Worm (Caenorhabditis elegans) whole organism, midembryonic: ENCODE results near the gene F35D2.6.
A peak's percentile ranks its signal among the peaks of the same experiment; 100 is the strongest.

Source experiments
- T22C8.4 ChIP-seq: fragments of 200-800 bp; sonication (Bioruptor generic); IDR thresholded peaks from 2 replicates; pipeline ENCODE4 v1.3.6; 2022; ENCODE audit warnings: missing genetic modification characterization, missing compliant biosample characterization
- cog-1 ChIP-seq: sonication (generic microtip); optimal IDR thresholded peaks from 2 replicates; lab custom pipeline; 2016; ENCODE audit warnings: missing genetic modification characterization, missing compliant biosample characterization
- flt-1 ChIP-seq: fragments of 200-800 bp; sonication (Bioruptor generic); IDR thresholded peaks from 2 replicates; pipeline ENCODE4 v1.3.6; 2022; ENCODE audit warnings: missing genetic modification characterization, missing compliant biosample characterization
- klf-2 ChIP-seq: fragments of 200-800 bp; sonication (Bioruptor generic); conservative IDR thresholded peaks from 2 replicates; pipeline ENCODE4 v1.3.6; 2022; ENCODE audit warnings: missing genetic modification reagents, missing genetic modification characterization, missing compliant biosample characterization
- med-1 ChIP-seq: sonication (generic microtip); optimal IDR thresholded peaks from 2 replicates; lab custom pipeline; 2017; ENCODE audit warnings: missing genetic modification characterization, mild to moderate bottlenecking, missing compliant biosample characterization, antibody characterized with exemption, missing genetic modification reagents; ENCODE audit not compliant: insufficient read depth
- ref-1 ChIP-seq: fragments of 200-800 bp; sonication (Bioruptor generic); conservative IDR thresholded peaks from 2 replicates; pipeline ENCODE4 v1.3.6; 2022; ENCODE audit warnings: missing genetic modification reagents, missing genetic modification characterization, missing compliant biosample characterization
- tab-1 ChIP-seq: fragments of 200-800 bp; sonication (Bioruptor generic); IDR thresholded peaks from 2 replicates; pipeline ENCODE4 v1.3.6; 2022; ENCODE audit warnings: missing genetic modification characterization, missing compliant biosample characterization
- ztf-23 ChIP-seq: fragments of 200-800 bp; sonication (Bioruptor generic); IDR thresholded peaks from 2 replicates; pipeline ENCODE4 v1.3.6; 2022; ENCODE audit warnings: missing genetic modification reagents, missing genetic modification characterization, missing compliant biosample characterization
- ztf-29 ChIP-seq: fragments of 200-800 bp; sonication (Bioruptor generic); IDR thresholded peaks from 2 replicates; pipeline ENCODE4 v1.3.6; 2022; ENCODE audit warnings: missing genetic modification reagents, missing genetic modification characterization, missing compliant biosample characterization

The F35D2.6 gene

ce11 chrII:7615318-7615891, 37.9 kb downstream of the F35D2.6 start:
- TF ChIP-seq T22C8.4 (GFP tag; lab: Robert Waterston, UW) (peak; percentile 43; the same call in 1 of the 2 replicates), ztf-23 (GFP tag; lab: Robert Waterston, UW) (no peak), flt-1 (GFP tag; lab: Robert Waterston, UW) (no peak)

- TF ChIP-seq flt-1 (GFP tag; lab: Robert Waterston, UW) = no peak
- no peak for TF ChIP-seq T22C8.4 (GFP tag; lab: Robert Waterston, UW)
- TF ChIP-seq ztf-29 (GFP tag; lab: Robert Waterston, UW) = no peak
- TF ChIP-seq ref-1 (GFP tag; lab: Robert Waterston, UW) = no peak
These were observed 38.6 kb downstream of the F35D2.6 start, which contains the start of gene cdc-42 for ce11 chrII:7616141-7616540. TSS of gene cdc-42 (plus strand) at chrII:7616452.

- no peak for TF ChIP-seq cog-1 (tag; lab: Kevin White, UChicago)
- TF ChIP-seq flt-1 (GFP tag; lab: Robert Waterston, UW) = no peak
- no peak for TF ChIP-seq T22C8.4 (GFP tag; lab: Robert Waterston, UW)
- no peak for TF ChIP-seq tab-1 (GFP tag; lab: Robert Waterston, UW)
- TF ChIP-seq ztf-29 (GFP tag; lab: Robert Waterston, UW) = no peak
- TF ChIP-seq med-1 (GFP tag; lab: Kevin White, UChicago) = no peak
- TF ChIP-seq ztf-23 (GFP tag; lab: Robert Waterston, UW) = no peak
These were observed 40.7 kb downstream of the F35D2.6 start for ce11 chrII:7618212-7618611.

ce11 chrII:7620413-7620812, 42.9 kb downstream of the F35D2.6 start, which contains the start of gene R07G3.8:
TSS of gene R07G3.8 (minus strand) at chrII:7620513.
- TF ChIP-seq ref-1 (GFP tag; lab: Robert Waterston, UW) (no peak), ztf-29 (GFP tag; lab: Robert Waterston, UW) (no peak), ztf-23 (GFP tag; lab: Robert Waterston, UW) (no peak), tab-1 (GFP tag; lab: Robert Waterston, UW) (no peak), cog-1 (tag; lab: Kevin White, UChicago) (no peak), klf-2 (GFP tag; lab: Robert Waterston, UW) (no peak)

ce11 chrII:7621513-7621912, 44.0 kb downstream of the F35D2.6 start:
- TF ChIP-seq ref-1 (GFP tag; lab: Robert Waterston, UW) (no peak), flt-1 (GFP tag; lab: Robert Waterston, UW) (no peak)

- no peak for TF ChIP-seq klf-2 (GFP tag; lab: Robert Waterston, UW)
- no peak for TF ChIP-seq T22C8.4 (GFP tag; lab: Robert Waterston, UW)
- peak; percentile 40 for TF ChIP-seq cog-1 (tag; lab: Kevin White, UChicago)
- TF ChIP-seq flt-1 (GFP tag; lab: Robert Waterston, UW) = no peak
- TF ChIP-seq tab-1 (GFP tag; lab: Robert Waterston, UW) = no peak
These were observed 46.0 kb downstream of the F35D2.6 start for ce11 chrII:7623466-7623865.

- no peak for TF ChIP-seq tab-1 (GFP tag; lab: Robert Waterston, UW)
- TF ChIP-seq ztf-23 (GFP tag; lab: Robert Waterston, UW) = no peak
- TF ChIP-seq flt-1 (GFP tag; lab: Robert Waterston, UW) = no peak
- TF ChIP-seq ref-1 (GFP tag; lab: Robert Waterston, UW) = no peak
- no peak for TF ChIP-seq med-1 (GFP tag; lab: Kevin White, UChicago)
- no peak for TF ChIP-seq klf-2 (GFP tag; lab: Robert Waterston, UW)
- TF ChIP-seq T22C8.4 (GFP tag; lab: Robert Waterston, UW) = no peak
- no peak for TF ChIP-seq ztf-29 (GFP tag; lab: Robert Waterston, UW)
- no peak for TF ChIP-seq cog-1 (tag; lab: Kevin White, UChicago)
These were observed 46.8 kb downstream of the F35D2.6 start for ce11 chrII:7624272-7624671.

ce11 chrII:7624995-7625394, 47.5 kb downstream of the F35D2.6 start:
- TF ChIP-seq tab-1 (GFP tag; lab: Robert Waterston, UW) = no peak
- no peak for TF ChIP-seq flt-1 (GFP tag; lab: Robert Waterston, UW)
- no peak for TF ChIP-seq cog-1 (tag; lab: Kevin White, UChicago)
- TF ChIP-seq ref-1 (GFP tag; lab: Robert Waterston, UW) = no peak
- no peak for TF ChIP-seq med-1 (GFP tag; lab: Kevin White, UChicago)
- TF ChIP-seq ztf-29 (GFP tag; lab: Robert Waterston, UW) = no peak
- TF ChIP-seq T22C8.4 (GFP tag; lab: Robert Waterston, UW) = no peak
- TF ChIP-seq ztf-23 (GFP tag; lab: Robert Waterston, UW) = no peak

ce11 chrII:7628640-7629039, 51.1 kb downstream of the F35D2.6 start:
- TF ChIP-seq T22C8.4 (GFP tag; lab: Robert Waterston, UW) = no peak
- TF ChIP-seq cog-1 (tag; lab: Kevin White, UChicago) = no peak
